Worm (Caenorhabditis elegans) whole organism, L1 larva: ENCODE results near the gene ttr-6.

Source experiments
- ceh-82 ChIP-seq, 3 experiments: fragments of 150-350 bp in 1 of 3; sonication (generic microtip) in 2 of 3; optimal IDR thresholded peaks; 2 replicates each; lab custom pipeline; 2014 to 2017; ENCODE audit warnings: missing biosample characterization in 3 of 3, missing genetic modification characterization in 3 of 3
- ces-1 ChIP-seq: fragments of 150-350 bp; optimal IDR thresholded peaks from 2 replicates; lab custom pipeline; 2014; ENCODE audit warnings: missing biosample characterization, missing genetic modification reagents, missing genetic modification characterization
- fos-1 ChIP-seq: fragments of 150-350 bp; optimal IDR thresholded peaks from 2 replicates; lab custom pipeline; 2014; ENCODE audit warnings: missing biosample characterization, missing genetic modification characterization
- irx-1 ChIP-seq: sonication (generic microtip); optimal IDR thresholded peaks from 2 replicates; lab custom pipeline; 2016; ENCODE audit warnings: missing genetic modification characterization, missing compliant biosample characterization
- lin-14 ChIP-seq: fragments of 200-800 bp; sonication (Bioruptor generic); optimal IDR thresholded peaks from 2 replicates; lab custom pipeline; 2018; ENCODE audit warnings: mild to moderate bottlenecking, missing genetic modification characterization, moderate library complexity, missing compliant biosample characterization
- lin-39 ChIP-seq: fragments of 150-350 bp; optimal IDR thresholded peaks from 2 replicates; lab custom pipeline; 2014; ENCODE audit warnings: missing biosample characterization, missing genetic modification reagents, missing genetic modification characterization
- nhr-11 ChIP-seq: fragments of 150-350 bp; optimal IDR thresholded peaks from 2 replicates; lab custom pipeline; 2014; ENCODE audit warnings: missing biosample characterization, missing genetic modification characterization
- nhr-237 ChIP-seq: fragments of 150-350 bp; optimal IDR thresholded peaks from 2 replicates; lab custom pipeline; 2014; ENCODE audit warnings: missing biosample characterization, missing genetic modification characterization
- tbx-2 ChIP-seq: sonication (generic microtip); optimal IDR thresholded peaks from 2 replicates; lab custom pipeline; 2016; ENCODE audit warnings: missing genetic modification characterization, missing compliant biosample characterization
- unc-86 ChIP-seq: sonication (generic microtip); optimal IDR thresholded peaks from 2 replicates; lab custom pipeline; 2016; ENCODE audit warnings: missing genetic modification characterization, missing compliant biosample characterization
- ztf-11 ChIP-seq, 2 experiments: sonication (generic microtip); optimal IDR thresholded peaks; 2 replicates each; lab custom pipeline; 2016 to 2017; ENCODE audit warnings: missing genetic modification characterization in 2 of 2, missing biosample characterization in 1 of 2, missing compliant biosample characterization in 1 of 2
- ztf-4 ChIP-seq: fragments of 150-350 bp; optimal IDR thresholded peaks from 2 replicates; lab custom pipeline; 2014; ENCODE audit warnings: missing biosample characterization, missing genetic modification characterization

- TF ChIP-seq lin-39 = no peak
- TF ChIP-seq nhr-237 (tag; lab: Kevin White, UChicago) = no peak
- no peak for TF ChIP-seq unc-86
- TF ChIP-seq fos-1 (tag; lab: Kevin White, UChicago) = no peak
- TF ChIP-seq ztf-4 (tag; lab: Kevin White, UChicago) = no peak
- TF ChIP-seq lin-14 (GFP tag; lab: Kevin White, UChicago) = no peak
- TF ChIP-seq nhr-11 (tag; lab: Kevin White, UChicago) = no peak
- TF ChIP-seq ztf-11 (tag; optimal IDR thresholded peaks at IDR 0.05; lab: Kevin White, UChicago) = no peak
- TF ChIP-seq ces-1 (GFP tag; lab: Kevin White, UChicago) = no peak
- no peak for TF ChIP-seq irx-1 (tag; lab: Kevin White, UChicago)
- TF ChIP-seq tbx-2 = no peak
- no peak for TF ChIP-seq ceh-82 (tag; optimal IDR thresholded peaks at IDR 0.05; lab: Kevin White, UChicago)
Observed at ce11 chrX:6646387-6647061, 49.6 kb upstream of the ttr-6 start.
